Fruit fly (Drosophila melanogaster) whole organism, embryonic: ENCODE measurements around the gene RpL37A.

Experiments used
- Antp ChIP-seq: fragments of 200-800 bp; sonication (Bioruptor generic); optimal IDR thresholded peaks from 3 replicates; lab custom pipeline; 2016; ENCODE audit warnings: missing biosample characterization, missing genetic modification characterization
- Atf-2 ChIP-seq: fragments of 200-800 bp; sonication (Bioruptor generic); optimal IDR thresholded peaks from 2 replicates; lab custom pipeline; 2016; ENCODE audit warnings: missing biosample characterization, missing genetic modification characterization
- CG10274 ChIP-seq: fragments of 200-800 bp; sonication (Bioruptor generic); optimal IDR thresholded peaks from 3 replicates; lab custom pipeline; 2017; ENCODE audit warnings: missing biosample characterization, mild to moderate bottlenecking, missing genetic modification characterization
- CG10462 ChIP-seq: fragments of 200-800 bp; sonication (Bioruptor generic); optimal IDR thresholded peaks from 2 replicates; lab custom pipeline; 2016; ENCODE audit warnings: missing biosample characterization, missing genetic modification characterization
- CG12155 ChIP-seq: fragments of 200-800 bp; sonication (Bioruptor generic); optimal IDR thresholded peaks from 3 replicates; lab custom pipeline; 2016; ENCODE audit warnings: missing biosample characterization, missing genetic modification characterization
- CG1233 ChIP-seq: fragments of 200-800 bp; sonication (Bioruptor generic); optimal IDR thresholded peaks from 4 replicates; lab custom pipeline; 2018; ENCODE audit warnings: missing biosample characterization, mild to moderate bottlenecking, missing genetic modification characterization
- CG12744 ChIP-seq: fragments of 200-800 bp; sonication (Bioruptor generic); optimal IDR thresholded peaks from 2 replicates; lab custom pipeline; 2016; ENCODE audit warnings: missing biosample characterization, missing genetic modification characterization
- CG13894 ChIP-seq: fragments of 200-800 bp; sonication (Bioruptor generic); optimal IDR thresholded peaks from 3 replicates; lab custom pipeline; 2018; ENCODE audit warnings: missing biosample characterization, mild to moderate bottlenecking, missing genetic modification characterization, moderate library complexity
- CG15269 ChIP-seq: fragments of 200-800 bp; sonication (Bioruptor generic); optimal IDR thresholded peaks from 2 replicates; lab custom pipeline; 2018; ENCODE audit warnings: missing biosample characterization, mild to moderate bottlenecking, missing genetic modification characterization, moderate library complexity
- CG17568 ChIP-seq: fragments of 200-800 bp; sonication (Bioruptor generic); optimal IDR thresholded peaks from 2 replicates; lab custom pipeline; 2018; ENCODE audit warnings: missing biosample characterization, mild to moderate bottlenecking, missing genetic modification characterization, moderate library complexity
- CG17612 ChIP-seq: fragments of 200-800 bp; sonication (Bioruptor generic); IDR thresholded peaks from 2 replicates; pipeline ENCODE4 v1.3.6; 2022; ENCODE audit warnings: missing biosample characterization, missing genetic modification characterization
- CG17912 ChIP-seq: fragments of 200-800 bp; sonication (Bioruptor generic); optimal IDR thresholded peaks from 2 replicates; lab custom pipeline; 2018; ENCODE audit warnings: missing biosample characterization, mild to moderate bottlenecking, missing genetic modification characterization
- CG18262 ChIP-seq: fragments of 200-800 bp; optimal IDR thresholded peaks from 3 replicates; lab custom pipeline; 2019; ENCODE audit warnings: missing biosample characterization, mild to moderate bottlenecking, missing genetic modification characterization, moderate library complexity
- CG32772 ChIP-seq: fragments of 200-800 bp; sonication (Bioruptor generic); IDR thresholded peaks from 2 replicates; pipeline ENCODE4 v1.3.6; 2022; ENCODE audit warnings: missing biosample characterization, missing genetic modification characterization
- CG34224 ChIP-seq: fragments of 200-800 bp; sonication (Bioruptor generic); IDR thresholded peaks from 3 replicates; pipeline ENCODE4 v1.3.6; 2022; ENCODE audit warnings: missing biosample characterization, missing genetic modification characterization; ENCODE audit not compliant: partially characterized antibody
- CG34376 ChIP-seq: fragments of 200-800 bp; sonication (Bioruptor generic); optimal IDR thresholded peaks from 2 replicates; lab custom pipeline; 2018; ENCODE audit warnings: missing biosample characterization, mild to moderate bottlenecking, missing genetic modification characterization
- CG43689 ChIP-seq: fragments of 200-800 bp; sonication (Bioruptor generic); IDR thresholded peaks from 2 replicates; pipeline ENCODE4 v1.3.6; 2022; ENCODE audit warnings: missing biosample characterization, missing genetic modification characterization
- CG5180 ChIP-seq: fragments of 200-800 bp; sonication (Bioruptor generic); optimal IDR thresholded peaks from 3 replicates; lab custom pipeline; 2017; ENCODE audit warnings: missing biosample characterization, missing genetic modification characterization, mild to moderate bottlenecking, moderate library complexity, missing genetic modification reagents
- CG7372 ChIP-seq: fragments of 200-800 bp; sonication (Bioruptor generic); IDR thresholded peaks from 2 replicates; pipeline ENCODE4 v1.3.6; 2022; ENCODE audit warnings: missing biosample characterization, missing genetic modification characterization
- CG9215 ChIP-seq: fragments of 200-800 bp; sonication (Bioruptor generic); IDR thresholded peaks from 2 replicates; pipeline ENCODE4 v1.3.6; 2022; ENCODE audit warnings: missing biosample characterization, missing genetic modification characterization
- Deaf1 ChIP-seq: fragments of 200-800 bp; optimal IDR thresholded peaks from 3 replicates; lab custom pipeline; 2019; ENCODE audit warnings: missing biosample characterization, mild to moderate bottlenecking, missing genetic modification characterization, moderate library complexity
- Dfd ChIP-seq, 2 experiments: fragments of >200 bp; optimal IDR thresholded peaks; 2 replicates each; lab custom pipeline; 2017; ENCODE audit warnings: missing biosample characterization in 2 of 2, missing genetic modification characterization in 2 of 2
- Dll ChIP-seq: fragments of 200-800 bp; sonication (Bioruptor generic); IDR thresholded peaks from 4 replicates; pipeline ENCODE4 v1.3.6; 2022; ENCODE audit warnings: missing biosample characterization, missing genetic modification characterization; ENCODE audit not compliant: partially characterized antibody
- E2f1 ChIP-seq: fragments of 200-800 bp; sonication (Bioruptor generic); IDR thresholded peaks from 2 replicates; pipeline ENCODE4 v1.3.6; 2022; ENCODE audit warnings: missing biosample characterization, missing genetic modification characterization
- Elba2 ChIP-seq: fragments of 200-800 bp; sonication (Bioruptor generic); optimal IDR thresholded peaks from 3 replicates; lab custom pipeline; 2016; ENCODE audit warnings: missing biosample characterization, missing genetic modification characterization
- HmgD ChIP-seq: fragments of 200-800 bp; sonication (Bioruptor generic); optimal IDR thresholded peaks from 3 replicates; lab custom pipeline; 2016; ENCODE audit warnings: missing biosample characterization, missing genetic modification characterization
- Jarid2 ChIP-seq: fragments of 200-800 bp; sonication (Bioruptor generic); optimal IDR thresholded peaks from 3 replicates; lab custom pipeline; 2017; ENCODE audit warnings: mild to moderate bottlenecking, missing biosample characterization, missing genetic modification reagents, missing genetic modification characterization
- Opbp ChIP-seq: fragments of 200-800 bp; sonication (Bioruptor generic); IDR thresholded peaks from 3 replicates; pipeline ENCODE4 v1.3.6; 2022; ENCODE audit warnings: missing biosample characterization, missing genetic modification characterization; ENCODE audit not compliant: partially characterized antibody
- Optix ChIP-seq: fragments of 200-800 bp; sonication (Bioruptor generic); IDR thresholded peaks from 3 replicates; pipeline ENCODE4 v1.3.6; 2022; ENCODE audit warnings: missing biosample characterization, missing genetic modification characterization
- Sin3A ChIP-seq: fragments of >200 bp; optimal IDR thresholded peaks from 2 replicates; lab custom pipeline; 2018
- Taf1 ChIP-seq: fragments of 200-800 bp; sonication (Bioruptor generic); IDR thresholded peaks from 2 replicates; pipeline ENCODE4 v1.3.6; 2022; ENCODE audit warnings: missing biosample characterization, missing genetic modification characterization
- Trl ChIP-seq, 3 experiments: fragments of >200 bp in 2 of 3; fragments of 200-800 bp in 1 of 3; sonication (Bioruptor generic) in 1 of 3; optimal IDR thresholded peaks; 2 replicates in 1 of 3; 3 replicates in 2 of 3; lab custom pipeline; 2016 to 2017; ENCODE audit warnings: missing biosample characterization in 1 of 3, missing genetic modification characterization in 1 of 3
- abd-A ChIP-seq: fragments of 200-800 bp; sonication (Bioruptor generic); optimal IDR thresholded peaks from 3 replicates; lab custom pipeline; 2019; ENCODE audit warnings: missing biosample characterization, mild to moderate bottlenecking, missing genetic modification characterization, moderate library complexity
- amos ChIP-seq: fragments of 200-800 bp; sonication (Bioruptor generic); IDR thresholded peaks from 2 replicates; pipeline ENCODE4 v1.3.6; 2022; ENCODE audit warnings: missing biosample characterization, missing genetic modification characterization; ENCODE audit not compliant: partially characterized antibody
- cato ChIP-seq: fragments of 200-800 bp; sonication (Bioruptor generic); optimal IDR thresholded peaks from 2 replicates; lab custom pipeline; 2016; ENCODE audit warnings: missing biosample characterization, missing genetic modification characterization, borderline replicate concordance
- chinmo ChIP-seq: fragments of 200-800 bp; sonication (Bioruptor generic); IDR thresholded peaks from 4 replicates; pipeline ENCODE4 v1.3.6; 2022; ENCODE audit warnings: missing biosample characterization, missing genetic modification characterization; ENCODE audit not compliant: partially characterized antibody
- en ChIP-seq: fragments of 200-800 bp; sonication (Bioruptor generic); optimal IDR thresholded peaks from 2 replicates; lab custom pipeline; 2016; ENCODE audit warnings: missing biosample characterization, missing genetic modification characterization
- gfzf ChIP-seq: fragments of 200-800 bp; sonication (Bioruptor generic); optimal IDR thresholded peaks from 2 replicates; lab custom pipeline; 2016; ENCODE audit warnings: missing biosample characterization, mild to moderate bottlenecking, missing genetic modification characterization, moderate library complexity
- lov ChIP-seq, 2 experiments: fragments of 200-800 bp in 1 of 2; fragments of >200 bp in 1 of 2; sonication (Bioruptor generic) in 1 of 2; IDR thresholded peaks in 1 of 2; optimal IDR thresholded peaks in 1 of 2; 2 replicates in 1 of 2; 3 replicates in 1 of 2; pipeline versions ENCODE4 v1.3.6 to Lab custom; 2017 to 2022; ENCODE audit warnings: missing biosample characterization in 1 of 2, missing genetic modification characterization in 1 of 2
- p53 ChIP-seq: fragments of 200-800 bp; sonication (Bioruptor generic); optimal IDR thresholded peaks from 2 replicates; lab custom pipeline; 2016; ENCODE audit warnings: missing biosample characterization, missing genetic modification characterization
- pho ChIP-seq: fragments of 200-800 bp; sonication (Bioruptor generic); optimal IDR thresholded peaks from 2 replicates; lab custom pipeline; 2016; ENCODE audit warnings: missing biosample characterization, missing genetic modification characterization
- pzg ChIP-seq: fragments of 200-800 bp; sonication (Bioruptor generic); optimal IDR thresholded peaks from 3 replicates; lab custom pipeline; 2018; ENCODE audit warnings: missing biosample characterization, mild to moderate bottlenecking, missing genetic modification characterization, moderate library complexity
- schlank ChIP-seq: fragments of 200-800 bp; sonication (Bioruptor generic); optimal IDR thresholded peaks from 2 replicates; lab custom pipeline; 2018; ENCODE audit warnings: missing biosample characterization, mild to moderate bottlenecking, missing genetic modification characterization
- slou ChIP-seq: fragments of 200-800 bp; sonication (Bioruptor generic); optimal IDR thresholded peaks from 3 replicates; lab custom pipeline; 2016; ENCODE audit warnings: missing biosample characterization, missing genetic modification characterization
- ssp ChIP-seq: fragments of 200-800 bp; sonication (Bioruptor generic); IDR thresholded peaks from 2 replicates; pipeline ENCODE4 v1.3.6; 2022; ENCODE audit warnings: missing biosample characterization, missing genetic modification characterization
- tll ChIP-seq, 2 experiments: fragments of 200-800 bp in 1 of 2; fragments of >200 bp in 1 of 2; sonication (Bioruptor generic) in 1 of 2; optimal IDR thresholded peaks; 2 replicates each; lab custom pipeline; 2017 to 2019; ENCODE audit warnings: missing biosample characterization in 2 of 2, missing genetic modification characterization in 2 of 2, mild to moderate bottlenecking in 1 of 2, moderate library complexity in 1 of 2
- vnd ChIP-seq: fragments of 200-800 bp; sonication (Bioruptor generic); IDR thresholded peaks from 3 replicates; pipeline ENCODE4 v1.3.6; 2022; ENCODE audit warnings: missing biosample characterization, missing genetic modification characterization; ENCODE audit not compliant: partially characterized antibody
- wdn ChIP-seq: fragments of 200-800 bp; sonication (Bioruptor generic); IDR thresholded peaks from 2 replicates; pipeline ENCODE4 v1.3.6; 2022; ENCODE audit warnings: missing biosample characterization, missing genetic modification characterization
- zen2 ChIP-seq: fragments of 200-800 bp; sonication (Bioruptor generic); IDR thresholded peaks from 3 replicates; pipeline ENCODE4 v1.3.6; 2022; ENCODE audit warnings: missing biosample characterization, missing genetic modification characterization; ENCODE audit not compliant: partially characterized antibody

The RpL37A gene

DNA sequence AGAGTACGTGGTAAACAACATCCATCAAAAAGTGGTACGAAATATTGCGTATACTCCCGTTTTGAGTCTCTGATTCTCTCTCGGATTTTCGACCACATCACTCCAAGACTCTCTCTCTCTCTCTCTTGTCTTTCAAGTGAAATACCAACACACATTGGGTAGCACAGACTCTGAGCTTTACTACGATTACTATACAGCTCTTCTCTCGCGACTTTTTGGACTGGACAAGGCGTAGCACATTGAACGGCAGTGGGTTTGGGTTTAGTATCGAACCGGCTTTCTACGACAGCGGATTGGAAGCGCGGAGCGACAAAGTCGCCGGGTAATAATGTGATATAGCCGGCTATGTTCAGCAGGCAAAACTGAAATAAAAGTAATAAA, 37.5 kb downstream of the RpL37A start (continued):
- TF ChIP-seq lov (optimal IDR thresholded peaks at IDR 0.05; lab: Kevin White, UChicago) (no peak), lov (GFP tag; IDR thresholded peaks at IDR 0.05; lab: Robert Waterston, UW) (peak; percentile 13; the same call in 1 of the 3 replicates), HmgD (GFP tag; lab: Kevin White, UChicago) (no peak), Atf-2 (GFP tag; lab: Kevin White, UChicago) (no peak), zen2 (GFP tag; lab: Robert Waterston, UW) (peak; percentile 80; the same call in 2 of the 3 replicates), Jarid2 (peak; percentile 89), E2f1 (GFP tag; lab: Robert Waterston, UW) (no peak), Trl (optimal IDR thresholded peaks at IDR 0.05; lab: Kevin White, UChicago) (peak; percentile 94 to 100), Trl (GFP tag; optimal IDR thresholded peaks at IDR 0.05; lab: Kevin White, UChicago) (no peak), CG5180 (GFP tag; lab: Kevin White, UChicago) (peak; percentile 83), amos (peak; percentile 42; the same call in 1 of the 2 replicates), Elba2 (GFP tag; lab: Kevin White, UChicago) (no peak), Antp (GFP tag; lab: Kevin White, UChicago) (no peak), CG12744 (GFP tag; lab: Kevin White, UChicago) (no peak), abd-A (tag; lab: Kevin White, UChicago) (peak; percentile 71), Opbp (peak; percentile 15; the same call in 1 of the 3 replicates), CG34376 (GFP tag; lab: Kevin White, UChicago) (peak; percentile 48), slou (no peak), p53 (GFP tag; lab: Kevin White, UChicago) (no peak), en (GFP tag; lab: Kevin White, UChicago) (no peak), CG18262 (no peak), CG12155 (no peak), CG17912 (GFP tag; lab: Kevin White, UChicago) (no peak), Dfd (GFP tag; optimal IDR thresholded peaks at IDR 0.05; lab: Kevin White, UChicago) (no peak), chinmo (peak; percentile 96), CG7372 (GFP tag; lab: Robert Waterston, UW) (no peak), CG15269 (tag; lab: Kevin White, UChicago) (no peak), cato (GFP tag; lab: Kevin White, UChicago) (no peak), CG10462 (no peak), pho (no peak), CG17612 (no peak), CG10274 (GFP tag; lab: Kevin White, UChicago) (no peak), tll (GFP tag; optimal IDR thresholded peaks at IDR 0.05; lab: Kevin White, UChicago) (no peak), Deaf1 (tag; lab: Kevin White, UChicago) (peak; percentile 24), CG32772 (GFP tag; lab: Robert Waterston, UW) (no peak), vnd (no peak), wdn (peak; percentile 4; the same call in 1 of the 2 replicates), CG1233 (GFP tag; lab: Kevin White, UChicago) (no peak), CG17568 (no peak), Optix (GFP tag; lab: Robert Waterston, UW) (no peak), Taf1 (GFP tag; lab: Robert Waterston, UW) (no peak), Dll (GFP tag; lab: Robert Waterston, UW) (peak; percentile 50; the same call in 1 of the 4 replicates), CG43689 (GFP tag; lab: Robert Waterston, UW) (no peak), Sin3A (no peak), ssp (GFP tag; lab: Robert Waterston, UW) (no peak), CG9215 (no peak), gfzf (no peak), schlank (tag; lab: Kevin White, UChicago) (no peak), pzg (GFP tag; lab: Kevin White, UChicago) (no peak), CG13894 (tag; lab: Kevin White, UChicago) (peak; percentile 62), CG34224 (GFP tag; lab: Robert Waterston, UW) (peak; percentile 58)
